Fruit fly (Drosophila melanogaster): Measurements from ENCODE around the gene Tgs1.

Gene Tgs1

dm6 chr3R:18234699-18235257 lies 20.6 kb upstream of the Tgs1 start (continued):
- TF ChIP-seq Myb (GFP tag; optimal IDR thresholded peaks at IDR 0.05) (no peak), CrebB (tag; optimal IDR thresholded peaks at IDR 0.05) (no peak), cad (GFP tag; optimal IDR thresholded peaks at IDR 0.05) (no peak), Ets65A (GFP tag) (peak; percentile 66)

dm6 chr3R:18235879-18236278 lies 19.5 kb upstream of the Tgs1 start, which contains the start of gene repo:
repo (plus strand) TSS chr3R:18236192.
- no peak for TF ChIP-seq CG13123 (GFP tag; optimal IDR thresholded peaks at IDR 0.05)
- TF ChIP-seq dmrt99B (tag; optimal IDR thresholded peaks at IDR 0.05) = no peak
- TF ChIP-seq otp (GFP tag; IDR thresholded peaks at IDR 0.05) = 0 out of 3 replicates have a peak, but pooled peaks have one; percentile 25
- no peak for TF ChIP-seq vnd (GFP tag; IDR thresholded peaks at IDR 0.05; ENCODE audit: partially characterized antibody)
- no peak for TF ChIP-seq CG14710 (tag; optimal IDR thresholded peaks at IDR 0.05)
- no peak for TF ChIP-seq CG17385 (GFP tag; optimal IDR thresholded peaks at IDR 0.05)
- TF ChIP-seq CG2199 (GFP tag; IDR thresholded peaks at IDR 0.05) = 0 out of 3 replicates have a peak, but pooled peaks have one; percentile 53
- TF ChIP-seq Drgx (GFP tag; IDR thresholded peaks at IDR 0.05) = no peak
- no peak for TF ChIP-seq CTCF (GFP tag; optimal IDR thresholded peaks at IDR 0.05)
- TF ChIP-seq CG4617 (GFP tag; optimal IDR thresholded peaks at IDR 0.05; ENCODE audit: borderline replicate concordance) = no peak
- no peak for TF ChIP-seq CG1647 (GFP tag; optimal IDR thresholded peaks at IDR 0.05)
- TF ChIP-seq CG2712 (tag; optimal IDR thresholded peaks at IDR 0.05) = no peak
- no peak for TF ChIP-seq maf-S (GFP tag; optimal IDR thresholded peaks at IDR 0.05)
- peak; percentile 43 for TF ChIP-seq nerfin-1 (tag; optimal IDR thresholded peaks at IDR 0.05)
- no peak for TF ChIP-seq CG11695 (GFP tag; IDR thresholded peaks at IDR 0.05)
- TF ChIP-seq CG7357 (GFP tag; IDR thresholded peaks at IDR 0.05) = no peak
- TF ChIP-seq CG18262 (tag; optimal IDR thresholded peaks at IDR 0.05) = no peak
- TF ChIP-seq ham (GFP tag; IDR thresholded peaks at IDR 0.05) = no peak
- peak; percentile 25; the same call in 1 of the 2 replicates for TF ChIP-seq chm (GFP tag; IDR thresholded peaks at IDR 0.05)
- no peak for TF ChIP-seq Asciz (GFP tag; optimal IDR thresholded peaks at IDR 0.05)
- peak; percentile 99 for TF ChIP-seq Nf-YB (GFP tag; optimal IDR thresholded peaks at IDR 0.05)
- no peak for TF ChIP-seq CG11456 (GFP tag; IDR thresholded peaks at IDR 0.05)
- peak; percentile 47 for TF ChIP-seq Jarid2 (GFP tag; optimal IDR thresholded peaks at IDR 0.05)
- TF ChIP-seq CG1832 (GFP tag; optimal IDR thresholded peaks at IDR 0.05) = peak; percentile 90
- no peak for TF ChIP-seq CG4730 (GFP tag; IDR thresholded peaks at IDR 0.05)
- TF ChIP-seq Scr (GFP tag; IDR thresholded peaks at IDR 0.05; ENCODE audit: partially characterized antibody) = 0 out of 2 replicates have a peak, but pooled peaks have one; percentile 23
- no peak for TF ChIP-seq h (optimal IDR thresholded peaks at IDR 0.05)
- peak; percentile 89 for TF ChIP-seq Adf1 (GFP tag; IDR thresholded peaks at IDR 0.05)
- TF ChIP-seq Deaf1 (tag; optimal IDR thresholded peaks at IDR 0.05) = peak; percentile 6
- TF ChIP-seq CG9932 (GFP tag; IDR thresholded peaks at IDR 0.05) = no peak
- TF ChIP-seq CG4424 (GFP tag; optimal IDR thresholded peaks at IDR 0.05) = no peak
- TF ChIP-seq Dll (GFP tag; IDR thresholded peaks at IDR 0.05; ENCODE audit: partially characterized antibody) = 0 out of 4 replicates have a peak, but pooled peaks have one; percentile 40
- no peak for TF ChIP-seq CG13894 (tag; optimal IDR thresholded peaks at IDR 0.05)
- TF ChIP-seq tll (GFP tag; optimal IDR thresholded peaks at IDR 0.05) = peak in 1 of 2 experiments; percentile 51
- peak; percentile 93 for TF ChIP-seq gcm (GFP tag; optimal IDR thresholded peaks at IDR 0.05)
- TF ChIP-seq tap (tag; optimal IDR thresholded peaks at IDR 0.05) = no peak
- peak; percentile 19 for TF ChIP-seq repo (GFP tag; optimal IDR thresholded peaks at IDR 0.05)
- peak; percentile 98 for TF ChIP-seq Nf-YC (tag; optimal IDR thresholded peaks at IDR 0.05)
- no peak for TF ChIP-seq nerfin-2 (GFP tag; IDR thresholded peaks at IDR 0.05; ENCODE audit: partially characterized antibody)
- peak; percentile 3 for TF ChIP-seq CG15601 (tag; optimal IDR thresholded peaks at IDR 0.05)
- peak; percentile 56; the same call in 2 of the 3 replicates for TF ChIP-seq CG6791 (GFP tag; IDR thresholded peaks at IDR 0.05; ENCODE audit: partially characterized antibody)
- TF ChIP-seq Opbp (GFP tag; IDR thresholded peaks at IDR 0.05; ENCODE audit: partially characterized antibody) = 0 out of 3 replicates have a peak, but pooled peaks have one; percentile 30
- no peak for TF ChIP-seq az2 (GFP tag; optimal IDR thresholded peaks at IDR 0.05)
- no peak for TF ChIP-seq ro (GFP tag; IDR thresholded peaks at IDR 0.05)
- no peak for TF ChIP-seq sd (tag; optimal IDR thresholded peaks at IDR 0.05)
